Worm (Caenorhabditis elegans): ENCODE results near the gene mdf-2.
A peak's percentile ranks its signal among the peaks of the same experiment; 100 is the strongest.

mdf-2 gene

ce11 chrIV:2663953-2664900 is 23.3 kb upstream of the mdf-2 start, which contains the start of gene Y69A2AR.31 (continued):
- TF ChIP-seq hlh-11 (tag; optimal IDR thresholded peaks at IDR 0.05), result no peak
- no peak for TF ChIP-seq skn-1 (tag; optimal IDR thresholded peaks at IDR 0.05)
- TF ChIP-seq fkh-10 (GFP tag; optimal IDR thresholded peaks at IDR 0.05), result peak; percentile 59
- TF ChIP-seq hif-1 (tag; optimal IDR thresholded peaks at IDR 0.05), result no peak
- no peak for TF ChIP-seq nhr-25 (tag; optimal IDR thresholded peaks at IDR 0.05; ENCODE audit: borderline replicate concordance, insufficient read depth)
- no peak for TF ChIP-seq T26A8.4 (GFP tag; IDR thresholded peaks at IDR 0.05)
- TF ChIP-seq nhr-237 (tag; optimal IDR thresholded peaks at IDR 0.05), result no peak
- no peak for TF ChIP-seq saeg-2 (GFP tag; IDR thresholded peaks at IDR 0.05)
- TF ChIP-seq zip-11 (GFP tag; IDR thresholded peaks at IDR 0.05), result no peak
- no peak for TF ChIP-seq Y75B8A.6 (GFP tag; IDR thresholded peaks at IDR 0.05)
- TF ChIP-seq hlh-30 (tag; optimal IDR thresholded peaks at IDR 0.05; ENCODE audit: insufficient read depth), result no peak
- peak; percentile 34 for TF ChIP-seq lin-13 (GFP tag; optimal IDR thresholded peaks at IDR 0.05)
- no peak for TF ChIP-seq F49E8.2 (tag; optimal IDR thresholded peaks at IDR 0.05; ENCODE audit: borderline replicate concordance)
- no peak for TF ChIP-seq pqm-1 (tag; optimal IDR thresholded peaks at IDR 0.05)
- no peak for TF ChIP-seq set-16 (GFP tag; IDR thresholded peaks at IDR 0.05)
- no peak for TF ChIP-seq dmd-6 (GFP tag; IDR thresholded peaks at IDR 0.05)
- TF ChIP-seq R02D3.7 (tag; optimal IDR thresholded peaks at IDR 0.05), result no peak
- no peak for TF ChIP-seq aly-2 (tag; optimal IDR thresholded peaks at IDR 0.05)
- no peak for TF ChIP-seq nhr-28 (tag; optimal IDR thresholded peaks at IDR 0.05)
- no peak for TF ChIP-seq lin-39 (tag; optimal IDR thresholded peaks at IDR 0.05)
- no peak for TF ChIP-seq attf-4 (tag; optimal IDR thresholded peaks at IDR 0.05)
- no peak for TF ChIP-seq daf-12 (tag; optimal IDR thresholded peaks at IDR 0.05)
- no peak for TF ChIP-seq lin-1 (GFP tag; IDR thresholded peaks at IDR 0.05)
- no peak for TF ChIP-seq nhr-6 (tag; optimal IDR thresholded peaks at IDR 0.05)
- no peak for TF ChIP-seq nhr-11 (tag; optimal IDR thresholded peaks at IDR 0.05)
- no peak for TF ChIP-seq nhr-102 (tag; optimal IDR thresholded peaks at IDR 0.05)
- no peak for TF ChIP-seq mep-1 (tag; optimal IDR thresholded peaks at IDR 0.05)
- no peak for TF ChIP-seq dmd-9 (GFP tag; IDR thresholded peaks at IDR 0.05)
- no peak for TF ChIP-seq nhr-41 (GFP tag; IDR thresholded peaks at IDR 0.05)
- no peak for TF ChIP-seq ceh-44 (GFP tag; IDR thresholded peaks at IDR 0.05)
- no peak for TF ChIP-seq lin-29 (GFP tag; IDR thresholded peaks at IDR 0.05)
- TF ChIP-seq ceh-82 (tag; optimal IDR thresholded peaks at IDR 0.05), result no peak
- no peak for TF ChIP-seq nhr-42 (GFP tag; IDR thresholded peaks at IDR 0.05)
- no peak for TF ChIP-seq lsy-2 (tag; optimal IDR thresholded peaks at IDR 0.05)
- TF ChIP-seq ceh-62 (tag; optimal IDR thresholded peaks at IDR 0.05), result no peak
- TF ChIP-seq lin-15B (tag; optimal IDR thresholded peaks at IDR 0.05), result no peak
- TF ChIP-seq nhr-48 (tag; optimal IDR thresholded peaks at IDR 0.05), result peak; percentile 26
- TF ChIP-seq nhr-111 (GFP tag; optimal IDR thresholded peaks at IDR 0.05), result no peak
- no peak for TF ChIP-seq nhr-77 (tag; optimal IDR thresholded peaks at IDR 0.05)
- TF ChIP-seq duxl-1 (tag; optimal IDR thresholded peaks at IDR 0.05; ENCODE audit: poor library complexity), result peak; percentile 43
- TF ChIP-seq nhr-76 (tag; optimal IDR thresholded peaks at IDR 0.05), result no peak
- peak; percentile 14 for TF ChIP-seq mes-2 (tag; optimal IDR thresholded peaks at IDR 0.05; ENCODE audit: poor library complexity, severe bottlenecking)
- TF ChIP-seq ctbp-1 (GFP tag; IDR thresholded peaks at IDR 0.05), result peak; percentile 33; the same call in 1 of the 2 replicates
- TF ChIP-seq mxl-2 (GFP tag; conservative IDR thresholded peaks at IDR 0.05), result peak; percentile 46; the same call in 1 of the 2 replicates
- TF ChIP-seq fos-1 (tag; optimal IDR thresholded peaks at IDR 0.05), result no peak
- no peak for TF ChIP-seq hmg-1.1 (GFP tag; IDR thresholded peaks at IDR 0.05)
- TF ChIP-seq ceh-20 (GFP tag; IDR thresholded peaks at IDR 0.05), result no peak
- peak; percentile 76 for TF ChIP-seq F26F4.8 (GFP tag; conservative IDR thresholded peaks at IDR 0.05)
- no peak for TF ChIP-seq T20F7.1 (GFP tag; optimal IDR thresholded peaks at IDR 0.05)
- no peak for TF ChIP-seq snpc-4 (tag; optimal IDR thresholded peaks at IDR 0.05)
